Fruit fly (Drosophila melanogaster) Kc167 (cell line): ENCODE measurements around the gene GstO3.

ENCODE experiments used
- Myc ChIP-seq: fragments of >200 bp; optimal IDR thresholded peaks from 2 replicates; lab custom pipeline; 2017; ENCODE audit warnings: missing external identifiers
- Sin3A ChIP-seq: fragments of >200 bp; optimal IDR thresholded peaks from 2 replicates; lab custom pipeline; 2018; ENCODE audit warnings: missing external identifiers
- h ChIP-seq: fragments of >200 bp; optimal IDR thresholded peaks from 3 replicates; lab custom pipeline; 2018; ENCODE audit warnings: missing external identifiers
- insv ChIP-seq: fragments of >200 bp; optimal IDR thresholded peaks from 3 replicates; lab custom pipeline; 2018; ENCODE audit warnings: missing external identifiers
- psq ChIP-seq: fragments of >200 bp; optimal IDR thresholded peaks from 2 replicates; lab custom pipeline; 2017; ENCODE audit warnings: missing external identifiers
- ttk ChIP-seq: sonication (Bioruptor generic); optimal IDR thresholded peaks from 2 replicates; lab custom pipeline; 2017; ENCODE audit warnings: missing external identifiers

GstO3 gene

dm6 chr3L:8518516-8519087, at the start of gene GstO3:
Gene GstO3 (plus strand): TSS chr3L:8518885.
- no peak for TF ChIP-seq insv (lab: Kevin White, UChicago)
- no peak for TF ChIP-seq psq
- TF ChIP-seq ttk (lab: Kevin White, UChicago): no peak
- TF ChIP-seq Myc: no peak
- TF ChIP-seq Sin3A: no peak
- TF ChIP-seq h (lab: Kevin White, UChicago): no peak

dm6 chr3L:8480944-8481343, 37.7 kb upstream of the GstO3 start:
- TF ChIP-seq Myc (no peak), ttk (lab: Kevin White, UChicago) (no peak), psq (no peak), Sin3A (no peak), insv (lab: Kevin White, UChicago) (no peak), h (lab: Kevin White, UChicago) (no peak)

- TF ChIP-seq Myc: no peak
- TF ChIP-seq ttk (lab: Kevin White, UChicago): no peak
- no peak for TF ChIP-seq psq
- no peak for TF ChIP-seq insv (lab: Kevin White, UChicago)
- TF ChIP-seq Sin3A: no peak
- TF ChIP-seq h (lab: Kevin White, UChicago): no peak
Observed at dm6 chr3L:8506975-8507441, 11.7 kb upstream of the GstO3 start, which contains the start of gene CG43163. Gene CG43163 (minus strand): TSS chr3L:8507146.

- TF ChIP-seq insv (lab: Kevin White, UChicago) (no peak), Sin3A (no peak), psq (no peak), ttk (lab: Kevin White, UChicago) (no peak), h (lab: Kevin White, UChicago) (no peak), Myc (no peak)
Observed at dm6 chr3L:8509567-8510109, 9.0 kb upstream of the GstO3 start, which contains the start of the genes ZC3H3 and Pus7. Gene ZC3H3 (minus strand): TSS chr3L:8509763. Gene Pus7 (plus strand): TSS chr3L:8510003.

- TF ChIP-seq insv (lab: Kevin White, UChicago) (no peak), Myc (no peak), psq (no peak), ttk (lab: Kevin White, UChicago) (no peak), Sin3A (no peak), h (lab: Kevin White, UChicago) (no peak)
Observed at dm6 chr3L:8512428-8512827, 6.3 kb upstream of the GstO3 start, which contains the start of gene CG6765. Gene CG6765 (plus strand): TSS chr3L:8512767.

dm6 chr3L:8513258-8513657, 5.4 kb upstream of the GstO3 start:
- TF ChIP-seq psq (no peak), h (lab: Kevin White, UChicago) (no peak), ttk (lab: Kevin White, UChicago) (no peak), Myc (no peak), Sin3A (no peak), insv (lab: Kevin White, UChicago) (no peak)

dm6 chr3L:8514768-8515167, 3.9 kb upstream of the GstO3 start, which contains the start of gene CG6683:
Gene CG6683 (minus strand): TSS chr3L:8514921.
- no peak for TF ChIP-seq psq
- no peak for TF ChIP-seq ttk (lab: Kevin White, UChicago)
- TF ChIP-seq insv (lab: Kevin White, UChicago): no peak
- no peak for TF ChIP-seq Myc
- TF ChIP-seq Sin3A: no peak

dm6 chr3L:8519232-8519631, 547 bp downstream of the GstO3 start:
- TF ChIP-seq insv (lab: Kevin White, UChicago): no peak
- no peak for TF ChIP-seq ttk (lab: Kevin White, UChicago)
- TF ChIP-seq Sin3A: no peak

dm6 chr3L:8520252-8520651, 1.6 kb downstream of the GstO3 start, which contains the start of gene se:
Gene se (plus strand): TSS chr3L:8520552.
- TF ChIP-seq Sin3A (no peak), Myc (no peak), insv (lab: Kevin White, UChicago) (no peak), ttk (lab: Kevin White, UChicago) (no peak), psq (no peak), h (lab: Kevin White, UChicago) (no peak)

- TF ChIP-seq h (lab: Kevin White, UChicago) (no peak), insv (lab: Kevin White, UChicago) (no peak), Sin3A (no peak), ttk (lab: Kevin White, UChicago) (no peak), Myc (no peak)
Observed at dm6 chr3L:8523257-8523656, 4.6 kb downstream of the GstO3 start, which contains the start of gene GstO2. Gene GstO2 (minus strand): TSS chr3L:8523501.

dm6 chr3L:8524816-8525625, 6.3 kb downstream of the GstO3 start, which contains the start of the genes GstO1 and foi:
Gene GstO1 (minus strand): TSS chr3L:8524866.
Gene foi (plus strand): TSS chr3L:8525244.
- no peak for TF ChIP-seq ttk (lab: Kevin White, UChicago)
- TF ChIP-seq insv (lab: Kevin White, UChicago): no peak
- no peak for TF ChIP-seq h (lab: Kevin White, UChicago)

dm6 chr3L:8525691-8526421, 7.2 kb downstream of the GstO3 start:
- TF ChIP-seq psq (no peak), h (lab: Kevin White, UChicago) (no peak), Myc (no peak), ttk (lab: Kevin White, UChicago) (no peak), insv (lab: Kevin White, UChicago) (no peak), Sin3A (no peak)
